Worm (Caenorhabditis elegans): ENCODE results near the gene enu-3.1.
"Not testable (repeated sequence)": the region's sequence is repeated elsewhere in the genome, so short reads cannot be mapped to it uniquely, and the experiment has no call there.

enu-3.1 gene

DNA sequence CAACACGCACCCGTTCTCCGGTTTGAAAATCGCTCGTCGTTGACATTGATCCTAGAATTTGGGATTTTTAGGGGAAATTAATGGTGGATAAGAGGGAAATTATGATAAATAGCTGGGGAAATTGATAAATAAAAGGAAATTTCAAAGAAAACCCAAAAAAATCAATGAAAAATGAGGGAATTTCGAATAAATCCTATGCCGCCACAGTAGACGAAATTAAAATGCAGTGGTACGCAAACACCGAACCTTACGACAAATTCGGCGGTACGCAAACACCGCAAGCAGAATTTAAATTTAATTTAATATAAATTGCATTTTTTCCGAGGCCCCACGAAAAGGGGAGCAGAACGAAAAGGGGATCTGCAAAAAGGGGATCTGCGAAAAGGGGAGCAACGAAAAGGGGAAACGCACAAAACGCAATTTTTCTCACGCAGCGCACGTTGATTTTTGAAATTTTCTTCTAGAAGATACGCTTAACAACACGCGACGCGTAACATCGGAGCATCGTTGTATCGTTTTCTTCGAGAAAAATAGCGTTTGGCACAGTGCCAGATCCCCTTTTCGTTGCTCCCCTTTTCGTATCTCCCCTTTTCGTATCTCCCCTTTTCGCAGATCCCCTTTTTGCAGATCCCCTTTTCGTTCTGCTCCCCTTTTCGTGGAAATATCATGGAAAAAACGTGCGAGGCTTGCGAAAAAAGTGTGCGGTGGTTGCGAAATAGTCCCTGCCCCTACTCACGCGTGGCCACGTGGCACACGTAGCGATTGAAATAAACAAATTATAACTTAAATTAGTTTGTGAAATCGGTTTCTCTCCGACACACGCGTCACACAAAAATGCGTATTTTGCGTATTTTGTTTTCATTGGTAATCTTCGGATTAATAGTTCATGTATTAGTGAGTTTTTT, at the start of gene enu-3.1, which contains the start of gene smrd-1:
enu-3.1 (plus strand) TSS at position 339 of the 905 bp plus-strand sequence.
smrd-1 (minus strand) TSS at position 51 of the 905 bp plus-strand sequence.
- peak; percentile 31 for TF ChIP-seq fax-1 (tag; optimal IDR thresholded peaks at IDR 0.05)
- peak; percentile 49 for TF ChIP-seq F13H6.1 (tag; optimal IDR thresholded peaks at IDR 0.05)
- TF ChIP-seq ceh-14 (tag; optimal IDR thresholded peaks at IDR 0.05): peak; percentile 97
- TF ChIP-seq elt-2 (tag; optimal IDR thresholded peaks at IDR 0.05): peak; percentile 14
- 0 out of 2 replicates have a peak, but pooled peaks have one; percentile 15 for TF ChIP-seq unc-3 (GFP tag; conservative IDR thresholded peaks at IDR 0.05)
- not testable (repeated sequence) for TF ChIP-seq unc-3 (tag; optimal IDR thresholded peaks at IDR 0.05)
- peak; percentile 23 for TF ChIP-seq unc-86 (tag; optimal IDR thresholded peaks at IDR 0.05)
- TF ChIP-seq pqm-1 (tag; optimal IDR thresholded peaks at IDR 0.05): peak; percentile 48
- peak; percentile 58 for TF ChIP-seq tbx-2 (tag; optimal IDR thresholded peaks at IDR 0.05)
- TF ChIP-seq unc-42 (tag; optimal IDR thresholded peaks at IDR 0.05): peak; percentile 99
- TF ChIP-seq ceh-34 (tag; optimal IDR thresholded peaks at IDR 0.05): peak; percentile 50
- TF ChIP-seq C08G9.2 (tag; optimal IDR thresholded peaks at IDR 0.05): peak; percentile 40
- TF ChIP-seq ceh-18 (tag; optimal IDR thresholded peaks at IDR 0.05): peak; percentile 40
- peak; percentile 83 for TF ChIP-seq lim-6 (tag; optimal IDR thresholded peaks at IDR 0.05)
- peak; percentile 36 for TF ChIP-seq ref-2 (tag; optimal IDR thresholded peaks at IDR 0.05)
- TF ChIP-seq nfya-1 (tag; optimal IDR thresholded peaks at IDR 0.05): peak; percentile 4
- peak; percentile 87 for TF ChIP-seq ceh-31 (tag; optimal IDR thresholded peaks at IDR 0.05)

ce11 chrIII:10386476-10386875, 49.6 kb upstream of the enu-3.1 start, which contains the start of gene C38H2.3:
Gene C38H2.3, minus strand, starts transcription at chrIII:10386576.
- TF ChIP-seq che-1 (tag; optimal IDR thresholded peaks at IDR 0.05) (no peak), dve-1 (tag; optimal IDR thresholded peaks at IDR 0.05) (no peak), ceh-14 (tag; optimal IDR thresholded peaks at IDR 0.05) (no peak), fkh-10 (GFP tag; optimal IDR thresholded peaks at IDR 0.05) (no peak), Y22D7AL.16 (tag; optimal IDR thresholded peaks at IDR 0.05) (no peak), rnt-1 (tag; optimal IDR thresholded peaks at IDR 0.05) (no peak), ahr-1 (tag; optimal IDR thresholded peaks at IDR 0.05) (no peak), nhr-11 (tag; optimal IDR thresholded peaks at IDR 0.05) (no peak)

DNA sequence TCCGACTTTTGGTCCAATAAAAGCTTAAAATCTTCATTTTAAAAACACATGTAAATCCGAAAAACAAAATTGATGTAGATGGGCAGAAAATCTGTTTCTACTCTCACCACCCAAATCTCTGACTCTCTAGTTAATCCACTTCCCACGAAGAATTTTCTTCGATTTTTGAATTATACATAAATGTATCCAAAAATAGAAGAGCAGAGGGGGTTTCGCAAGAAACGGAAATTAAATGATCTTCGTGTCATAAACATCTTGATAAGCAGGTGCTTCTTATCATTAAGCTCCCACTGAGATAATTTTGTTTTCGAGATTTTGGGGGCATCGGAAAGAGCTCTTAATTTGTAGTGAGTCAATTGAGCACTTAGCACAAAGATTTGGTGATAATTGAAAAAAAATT, 46.5 kb upstream of the enu-3.1 start:
- TF ChIP-seq sdc-2 (tag; optimal IDR thresholded peaks at IDR 0.05) (no peak), zip-5 (tag; optimal IDR thresholded peaks at IDR 0.05) (no peak), nhr-11 (tag; optimal IDR thresholded peaks at IDR 0.05) (no peak), K02D7.2 (tag; optimal IDR thresholded peaks at IDR 0.05) (no peak), rnt-1 (tag; optimal IDR thresholded peaks at IDR 0.05) (no peak), hlh-6 (tag; optimal IDR thresholded peaks at IDR 0.05) (no peak), unc-55 (GFP tag; optimal IDR thresholded peaks at IDR 0.05) (no peak), sox-4 (tag; optimal IDR thresholded peaks at IDR 0.05) (no peak), che-1 (tag; optimal IDR thresholded peaks at IDR 0.05) (no peak), odd-2 (tag; optimal IDR thresholded peaks at IDR 0.05) (no peak), ceh-34 (tag; optimal IDR thresholded peaks at IDR 0.05) (no peak), elt-4 (tag; optimal IDR thresholded peaks at IDR 0.05) (no peak), madf-2 (tag; optimal IDR thresholded peaks at IDR 0.05) (no peak), pros-1 (tag; optimal IDR thresholded peaks at IDR 0.05) (no peak), hlh-13 (GFP tag; optimal IDR thresholded peaks at IDR 0.05) (no peak)

- TF ChIP-seq unc-3 (GFP tag; conservative IDR thresholded peaks at IDR 0.05) (no peak), unc-3 (tag; optimal IDR thresholded peaks at IDR 0.05) (no peak), npax-4 (tag; optimal IDR thresholded peaks at IDR 0.05) (no peak), dmd-4 (tag; optimal IDR thresholded peaks at IDR 0.05; ENCODE audit: borderline replicate concordance) (no peak), nfya-1 (tag; optimal IDR thresholded peaks at IDR 0.05) (no peak), pag-3 (tag; optimal IDR thresholded peaks at IDR 0.05; ENCODE audit: borderline replicate concordance) (no peak), lin-11 (tag; optimal IDR thresholded peaks at IDR 0.05) (no peak), ceh-18 (tag; optimal IDR thresholded peaks at IDR 0.05) (no peak), zip-5 (tag; optimal IDR thresholded peaks at IDR 0.05) (no peak)
Observed at ce11 chrIII:10391628-10392027, 44.4 kb upstream of the enu-3.1 start, which contains the start of gene M03C11.9. Gene M03C11.9, minus strand, starts transcription at chrIII:10391728.
